Worm (Caenorhabditis elegans) whole organism, young adult: ENCODE results near the gene pals-18.

Experiments
- B0035.1 ChIP-seq: sonication (generic microtip); optimal IDR thresholded peaks from 2 replicates; lab custom pipeline; 2016; ENCODE audit warnings: missing genetic modification characterization, mild to moderate bottlenecking, missing compliant biosample characterization, missing genotype, missing genetic modification reagents
- ama-1 ChIP-seq, 3 experiments: fragments of 150-350 bp in 1 of 3; sonication (generic microtip) in 2 of 3; optimal IDR thresholded peaks; 2 replicates each; lab custom pipeline; 2014 to 2018; ENCODE audit warnings: missing biosample characterization in 2 of 3, missing genetic modification characterization in 2 of 3, missing genetic modification reagents in 2 of 3
- hmg-20 ChIP-seq: fragments of 200-800 bp; sonication (Bioruptor generic); IDR thresholded peaks from 2 replicates; pipeline ENCODE4 v1.3.6; 2022; ENCODE audit warnings: missing genetic modification reagents, missing genetic modification characterization, missing compliant biosample characterization
- snpc-3.4 ChIP-seq: sonication (generic microtip); optimal IDR thresholded peaks from 2 replicates; lab custom pipeline; 2017; ENCODE audit warnings: missing genetic modification characterization, mild to moderate bottlenecking, missing compliant biosample characterization, antibody characterized with exemption, moderate library complexity, missing genotype, missing genetic modification reagents
- tbp1 ChIP-seq: fragments of 200-800 bp; sonication (Bioruptor generic); optimal IDR thresholded peaks from 2 replicates; lab custom pipeline; 2018; ENCODE audit warnings: mild to moderate bottlenecking, missing genetic modification characterization, missing compliant biosample characterization

- TF ChIP-seq ama-1 (optimal IDR thresholded peaks at IDR 0.05; lab: Kevin White, UChicago) (no peak), ama-1 (GFP tag; optimal IDR thresholded peaks at IDR 0.05; lab: Kevin White, UChicago) (no peak), hmg-20 (GFP tag; lab: Robert Waterston, UW) (no peak), B0035.1 (tag; lab: Kevin White, UChicago) (no peak), tbp1 (no peak), snpc-3.4 (tag; lab: Kevin White, UChicago) (no peak)
Measured at ce11 chrIII:1389988-1390387, 13.2 kb upstream of the pals-18 start.
